Worm (Caenorhabditis elegans) whole organism, L4 larva: ENCODE measurements around the gene gst-11.

Experiments used
- aha-1 ChIP-seq: fragments of 150-350 bp; peaks from one replicate; lab custom pipeline; 2014; ENCODE audit warnings: missing biosample characterization, missing genetic modification characterization
- ceh-44 ChIP-seq: fragments of 200-800 bp; sonication (Bioruptor generic); IDR thresholded peaks from 2 replicates; pipeline ENCODE4 v1.3.6; 2022; ENCODE audit warnings: missing genetic modification reagents, missing genetic modification characterization, missing compliant biosample characterization
- jun-1 ChIP-seq: fragments of 150-350 bp; optimal IDR thresholded peaks from 2 replicates; lab custom pipeline; 2014; ENCODE audit warnings: missing biosample characterization, missing genetic modification reagents, missing genetic modification characterization
- lin-15B ChIP-seq: fragments of 150-350 bp; sonication (generic microtip); optimal IDR thresholded peaks from 3 replicates; lab custom pipeline; 2014; ENCODE audit warnings: missing biosample characterization, missing genetic modification characterization
- lsy-2 ChIP-seq, 2 experiments: fragments of 150-350 bp in 1 of 2; sonication (generic microtip) in 1 of 2; optimal IDR thresholded peaks; 2 replicates each; lab custom pipeline; 2014 to 2017; ENCODE audit warnings: missing biosample characterization in 2 of 2, missing genetic modification characterization in 2 of 2

- TF ChIP-seq ceh-44 (GFP tag; lab: Robert Waterston, UW) (no peak), lsy-2 (tag; optimal IDR thresholded peaks at IDR 0.05; lab: Kevin White, UChicago) (peak in 1 of 2 experiments; percentile 70), jun-1 (tag; lab: Kevin White, UChicago) (no peak), lin-15B (no peak), aha-1 (tag; lab: Kevin White, UChicago) (peak; percentile 9)
Measured at ce11 chrX:3650100-3650809, 16.7 kb upstream of the gst-11 start, which contains the start of the genes sax-1 and R11G1.2.
